Worm (Caenorhabditis elegans) whole organism, early embryonic: ENCODE measurements around the gene srh-244.
"Not testable (repeated sequence)": the region's sequence is repeated elsewhere in the genome, so short reads cannot be mapped to it uniquely, and the experiment has no call there.

ENCODE experiments used
- B0310.2 ChIP-seq: sonication (generic microtip); optimal IDR thresholded peaks from 2 replicates; lab custom pipeline; 2016; ENCODE audit warnings: mild to moderate bottlenecking, missing genetic modification characterization, missing compliant biosample characterization
- F13C5.2 ChIP-seq: sonication (generic microtip); optimal IDR thresholded peaks from 2 replicates; lab custom pipeline; 2017; ENCODE audit warnings: mild to moderate bottlenecking, missing genetic modification characterization, inconsistent platforms, missing compliant biosample characterization
- aly-1 ChIP-seq: sonication (generic microtip); optimal IDR thresholded peaks from 2 replicates; lab custom pipeline; 2016; ENCODE audit warnings: missing genetic modification characterization, missing compliant biosample characterization
- ama-1 ChIP-seq: fragments of 150-350 bp; optimal IDR thresholded peaks from 2 replicates; lab custom pipeline; 2014
- ceh-13 ChIP-seq: fragments of 200-800 bp; sonication (Bioruptor generic); optimal IDR thresholded peaks from 2 replicates; lab custom pipeline; 2018; ENCODE audit warnings: mild to moderate bottlenecking, missing genetic modification characterization, missing compliant biosample characterization
- ceh-36 ChIP-seq: sonication (generic microtip); optimal IDR thresholded peaks from 2 replicates; lab custom pipeline; 2016; ENCODE audit warnings: missing genetic modification characterization, inconsistent platforms, missing compliant biosample characterization
- ets-7 ChIP-seq: sonication (generic microtip); optimal IDR thresholded peaks from 2 replicates; lab custom pipeline; 2016; ENCODE audit warnings: missing genotype, missing genetic modification characterization, missing compliant biosample characterization
- flt-1 ChIP-seq: fragments of 200-800 bp; sonication (Bioruptor generic); IDR thresholded peaks from 2 replicates; pipeline ENCODE4 v1.3.6; 2022; ENCODE audit warnings: missing genetic modification characterization, missing compliant biosample characterization
- hmbx-1 ChIP-seq: sonication (generic microtip); optimal IDR thresholded peaks from 2 replicates; lab custom pipeline; 2016; ENCODE audit warnings: mild to moderate bottlenecking, missing genetic modification characterization, missing compliant biosample characterization
- hmg-4 ChIP-seq: fragments of 200-800 bp; sonication (Bioruptor generic); optimal IDR thresholded peaks from 2 replicates; lab custom pipeline; 2018; ENCODE audit warnings: mild to moderate bottlenecking, missing genetic modification characterization, missing compliant biosample characterization
- hnd-1 ChIP-seq: sonication (generic microtip); optimal IDR thresholded peaks from 2 replicates; lab custom pipeline; 2016; ENCODE audit warnings: missing genetic modification characterization, missing compliant biosample characterization
- pes-1 ChIP-seq: fragments of 200-800 bp; sonication (Bioruptor generic); IDR thresholded peaks from 2 replicates; pipeline ENCODE4 v1.3.6; 2022; ENCODE audit warnings: missing genetic modification reagents, missing genetic modification characterization, missing compliant biosample characterization
- scrt-1 ChIP-seq: fragments of 200-800 bp; sonication (Bioruptor generic); IDR thresholded peaks from 2 replicates; pipeline ENCODE4 v1.3.6; 2022; ENCODE audit warnings: missing genetic modification characterization, missing compliant biosample characterization
- sea-1 ChIP-seq: fragments of 200-800 bp; sonication (Bioruptor generic); conservative IDR thresholded peaks from 2 replicates; pipeline ENCODE4 v1.3.6; 2022; ENCODE audit warnings: missing genetic modification characterization, missing compliant biosample characterization
- tbx-11 ChIP-seq: fragments of 200-800 bp; sonication (Bioruptor generic); IDR thresholded peaks from 2 replicates; pipeline ENCODE4 v1.3.6; 2022; ENCODE audit warnings: missing genetic modification characterization, missing compliant biosample characterization
- tbx-37 ChIP-seq: fragments of 200-800 bp; sonication (Bioruptor generic); conservative IDR thresholded peaks from 2 replicates; pipeline ENCODE4 v1.3.6; 2022; ENCODE audit warnings: missing genetic modification reagents, missing genetic modification characterization, missing compliant biosample characterization
- tra-4 ChIP-seq: sonication (generic microtip); optimal IDR thresholded peaks from 2 replicates; lab custom pipeline; 2017; ENCODE audit warnings: missing genetic modification characterization, missing compliant biosample characterization

The srh-244 gene

DNA sequence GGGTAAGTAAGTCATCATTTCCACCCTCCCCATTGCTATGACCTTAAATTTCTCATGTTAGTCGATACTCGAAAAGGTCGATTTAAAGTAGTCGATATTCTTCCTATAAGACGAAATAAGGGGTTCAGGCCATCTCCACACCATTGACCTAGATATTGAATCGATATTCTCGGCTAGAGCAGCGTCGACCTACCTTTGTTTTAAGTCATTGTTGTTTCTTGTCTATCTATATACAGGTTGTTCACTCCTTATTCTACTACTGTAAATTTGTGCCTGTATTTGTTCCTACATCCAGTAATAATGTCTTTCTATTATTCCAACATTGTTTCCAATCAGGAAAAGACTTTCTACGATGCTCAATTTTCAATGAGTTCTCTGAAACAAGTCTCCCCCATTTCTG, 16.7 kb upstream of the srh-244 start, which contains the start of gene F10G2.4:
TSS of gene F10G2.4 (plus strand) at position 301 of the 400 bp plus-strand sequence.
- TF ChIP-seq B0310.2 (no peak), hmg-4 (GFP tag; lab: Kevin White, UChicago) (no peak), ceh-13 (GFP tag; lab: Kevin White, UChicago) (no peak), tbx-11 (GFP tag; lab: Robert Waterston, UW) (no peak), ama-1 (lab: Kevin White, UChicago) (no peak), tbx-37 (GFP tag; lab: Robert Waterston, UW) (no peak), F13C5.2 (tag; lab: Kevin White, UChicago) (no peak)

ce11 chrV:7328092-7328491, 15.5 kb upstream of the srh-244 start, which contains the start of gene clec-7:
Gene clec-7, plus strand, starts transcription at chrV:7328392.
- TF ChIP-seq hnd-1 (tag; lab: Kevin White, UChicago): no peak
- no peak for TF ChIP-seq ceh-13 (GFP tag; lab: Kevin White, UChicago)
- no peak for TF ChIP-seq hmg-4 (GFP tag; lab: Kevin White, UChicago)
- no peak for TF ChIP-seq ceh-36 (tag; lab: Kevin White, UChicago)
- TF ChIP-seq aly-1 (tag; lab: Kevin White, UChicago): no peak
- no peak for TF ChIP-seq pes-1 (GFP tag; lab: Robert Waterston, UW)
- no peak for TF ChIP-seq tra-4 (tag; lab: Kevin White, UChicago)
- TF ChIP-seq ama-1 (lab: Kevin White, UChicago): no peak
- no peak for TF ChIP-seq hmbx-1 (tag; lab: Kevin White, UChicago)
- no peak for TF ChIP-seq B0310.2
- no peak for TF ChIP-seq ets-7 (tag; lab: Kevin White, UChicago)
- no peak for TF ChIP-seq tbx-37 (GFP tag; lab: Robert Waterston, UW)
- TF ChIP-seq flt-1 (GFP tag; lab: Robert Waterston, UW): no peak
- no peak for TF ChIP-seq scrt-1 (GFP tag; lab: Robert Waterston, UW)
- no peak for TF ChIP-seq tbx-11 (GFP tag; lab: Robert Waterston, UW)
- no peak for TF ChIP-seq F13C5.2 (tag; lab: Kevin White, UChicago)
- TF ChIP-seq sea-1 (GFP tag; lab: Robert Waterston, UW): no peak

- no peak for TF ChIP-seq tra-4 (tag; lab: Kevin White, UChicago)
- TF ChIP-seq hmg-4 (GFP tag; lab: Kevin White, UChicago): no peak
- TF ChIP-seq hmbx-1 (tag; lab: Kevin White, UChicago): no peak
- no peak for TF ChIP-seq ceh-36 (tag; lab: Kevin White, UChicago)
- TF ChIP-seq hnd-1 (tag; lab: Kevin White, UChicago): no peak
- no peak for TF ChIP-seq scrt-1 (GFP tag; lab: Robert Waterston, UW)
- TF ChIP-seq ama-1 (lab: Kevin White, UChicago): no peak
- TF ChIP-seq sea-1 (GFP tag; lab: Robert Waterston, UW): no peak
- TF ChIP-seq tbx-37 (GFP tag; lab: Robert Waterston, UW): no peak
- TF ChIP-seq flt-1 (GFP tag; lab: Robert Waterston, UW): no peak
- no peak for TF ChIP-seq aly-1 (tag; lab: Kevin White, UChicago)
Measured at ce11 chrV:7330868-7331267, 12.8 kb upstream of the srh-244 start, which contains the start of gene F10G2.2. Gene F10G2.2, plus strand, starts transcription at chrV:7331168.

- TF ChIP-seq sea-1 (GFP tag; lab: Robert Waterston, UW) (no peak), hnd-1 (tag; lab: Kevin White, UChicago) (no peak), F13C5.2 (tag; lab: Kevin White, UChicago) (no peak), hmbx-1 (tag; lab: Kevin White, UChicago) (no peak), ama-1 (lab: Kevin White, UChicago) (no peak), tbx-11 (GFP tag; lab: Robert Waterston, UW) (no peak), ceh-13 (GFP tag; lab: Kevin White, UChicago) (no peak), pes-1 (GFP tag; lab: Robert Waterston, UW) (no peak), ceh-36 (tag; lab: Kevin White, UChicago) (no peak), tra-4 (tag; lab: Kevin White, UChicago) (no peak), aly-1 (tag; lab: Kevin White, UChicago) (no peak), flt-1 (GFP tag; lab: Robert Waterston, UW) (no peak), B0310.2 (no peak), ets-7 (tag; lab: Kevin White, UChicago) (no peak), tbx-37 (GFP tag; lab: Robert Waterston, UW) (no peak), scrt-1 (GFP tag; lab: Robert Waterston, UW) (no peak), hmg-4 (GFP tag; lab: Kevin White, UChicago) (no peak)
Measured at ce11 chrV:7332253-7332652, 11.4 kb upstream of the srh-244 start, which contains the start of gene F10G2.1. Gene F10G2.1, plus strand, starts transcription at chrV:7332553.

- TF ChIP-seq ceh-36 (tag; lab: Kevin White, UChicago); hmg-4 (GFP tag; lab: Kevin White, UChicago); tra-4 (tag; lab: Kevin White, UChicago): not testable (repeated sequence)
Measured at ce11 chrV:7337218-7337617, 6.4 kb upstream of the srh-244 start, which contains the start of gene F10G2.7. Gene F10G2.7, minus strand, starts transcription at chrV:7337318.

ce11 chrV:7339831-7340230, 3.8 kb upstream of the srh-244 start, which contains the start of gene srh-187:
Gene srh-187, minus strand, starts transcription at chrV:7339931.
- TF ChIP-seq ets-7 (tag; lab: Kevin White, UChicago): no peak
- no peak for TF ChIP-seq aly-1 (tag; lab: Kevin White, UChicago)
- TF ChIP-seq ama-1 (lab: Kevin White, UChicago): no peak
- no peak for TF ChIP-seq ceh-36 (tag; lab: Kevin White, UChicago)
- TF ChIP-seq hmbx-1 (tag; lab: Kevin White, UChicago): no peak
- TF ChIP-seq hnd-1 (tag; lab: Kevin White, UChicago): no peak

DNA sequence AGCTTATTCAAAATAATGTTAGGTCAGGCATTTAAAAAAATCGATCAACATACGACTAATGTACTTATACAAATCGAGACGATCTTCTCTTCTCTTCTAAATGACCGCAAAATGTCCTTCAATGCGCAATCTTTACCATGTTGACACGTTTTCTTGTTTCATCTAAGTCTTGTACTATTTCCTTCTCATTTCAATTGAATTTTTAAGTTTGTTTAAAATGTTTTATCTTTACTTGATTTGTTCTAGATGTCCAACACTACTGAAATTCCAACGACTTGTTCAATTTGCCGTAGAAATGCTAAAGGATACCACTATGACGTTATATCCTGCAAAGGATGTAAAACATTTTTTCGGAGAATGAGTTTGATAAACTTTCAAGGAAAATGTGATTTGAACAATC, 1.7 kb upstream of the srh-244 start, which contains the start of the genes nhr-263 and nhr-148:
TSS of gene nhr-263 (minus strand) at position 101 of the 400 bp plus-strand sequence.
TSS of gene nhr-148 (plus strand) at position 215 of the 400 bp plus-strand sequence.
- TF ChIP-seq ceh-13 (GFP tag; lab: Kevin White, UChicago) (no peak), hmg-4 (GFP tag; lab: Kevin White, UChicago) (no peak), ets-7 (tag; lab: Kevin White, UChicago) (no peak), tra-4 (tag; lab: Kevin White, UChicago) (no peak), sea-1 (GFP tag; lab: Robert Waterston, UW) (no peak), hnd-1 (tag; lab: Kevin White, UChicago) (no peak)
